Fruit fly (Drosophila melanogaster): ENCODE results near the gene CG18814.

CG18814 gene

DNA sequence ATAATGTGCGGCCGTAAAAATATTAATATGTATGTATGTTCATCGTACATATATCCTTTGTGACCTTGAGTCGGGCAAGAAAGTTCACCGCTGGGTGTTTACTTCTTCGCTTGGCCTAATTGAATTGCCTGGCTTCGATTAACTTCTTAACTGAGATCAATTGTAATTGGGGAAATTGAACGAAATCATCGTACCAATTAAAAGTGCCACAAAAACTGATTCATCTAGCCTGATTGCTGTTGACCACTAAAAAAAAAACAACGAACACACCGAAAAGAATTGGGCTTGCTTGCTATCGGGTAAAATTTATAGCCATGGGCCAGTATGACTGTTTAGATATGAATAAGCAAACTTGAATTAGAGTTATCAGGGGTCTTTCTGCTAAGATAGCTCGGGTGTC lies 32.6 kb downstream of the CG18814 start:
- TF ChIP-seq tj (GFP tag; optimal IDR thresholded peaks at IDR 0.05) (no peak), CG5204 (GFP tag; optimal IDR thresholded peaks at IDR 0.05) (no peak), CG14711 (tag; optimal IDR thresholded peaks at IDR 0.05) (no peak), bab1 (GFP tag; optimal IDR thresholded peaks at IDR 0.05) (no peak), Hr96 (GFP tag; optimal IDR thresholded peaks at IDR 0.05) (no peak), cnc (optimal IDR thresholded peaks at IDR 0.05) (no peak), ovo (GFP tag; optimal IDR thresholded peaks at IDR 0.05) (no peak)

DNA sequence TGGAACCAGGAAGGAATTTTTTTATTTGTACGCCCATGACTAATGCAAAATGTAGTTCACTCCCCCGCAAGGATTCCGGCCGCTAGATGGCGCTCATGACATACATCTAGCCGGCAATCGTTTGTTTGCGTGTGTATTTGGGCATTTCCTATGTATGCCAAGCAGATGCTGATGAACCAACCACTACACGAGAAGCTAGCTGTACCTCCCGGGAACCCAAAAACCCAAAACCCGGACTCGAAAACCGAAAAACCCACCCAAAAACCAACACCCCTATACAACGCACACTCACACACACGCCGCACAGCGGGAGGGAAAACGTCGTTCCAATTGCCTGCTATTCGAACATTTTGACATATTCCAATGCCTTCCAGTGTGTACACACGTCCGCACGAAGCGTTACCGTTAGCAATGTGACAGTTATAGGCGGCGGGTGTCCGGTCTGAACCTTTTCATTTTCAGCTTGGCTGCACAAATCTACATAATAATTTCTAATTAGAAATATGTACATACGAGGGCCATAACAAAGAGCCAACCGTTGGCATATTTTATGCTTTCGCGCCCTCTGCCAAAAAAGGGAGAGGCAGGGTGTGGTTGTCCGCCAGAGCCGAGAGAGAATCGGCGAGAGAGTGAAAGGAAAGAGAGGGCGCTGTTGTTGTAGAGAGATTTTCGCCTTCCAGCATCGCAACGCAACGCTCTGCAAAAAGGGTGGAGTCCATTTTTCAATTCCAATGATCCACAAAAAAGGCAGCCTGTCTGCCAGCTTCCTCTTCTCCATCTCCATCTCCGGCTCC lies 38.4 kb downstream of the CG18814 start:
- TF ChIP-seq CG12768 (GFP tag; optimal IDR thresholded peaks at IDR 0.05): no peak
- no peak for TF ChIP-seq CG11617 (GFP tag; optimal IDR thresholded peaks at IDR 0.05)
- TF ChIP-seq bab1 (GFP tag; optimal IDR thresholded peaks at IDR 0.05): no peak
- TF ChIP-seq CG14711 (tag; optimal IDR thresholded peaks at IDR 0.05): no peak
- TF ChIP-seq Hr96 (GFP tag; optimal IDR thresholded peaks at IDR 0.05): no peak
- no peak for TF ChIP-seq kay (GFP tag; ENCODE audit: borderline replicate concordance)
- no peak for TF ChIP-seq cic (GFP tag; optimal IDR thresholded peaks at IDR 0.05)
- TF ChIP-seq CG7045 (GFP tag; optimal IDR thresholded peaks at IDR 0.05): no peak
- TF ChIP-seq pad (GFP tag; optimal IDR thresholded peaks at IDR 0.05): no peak
- TF ChIP-seq CG5204 (GFP tag; optimal IDR thresholded peaks at IDR 0.05): no peak
- TF ChIP-seq CG7101 (tag; optimal IDR thresholded peaks at IDR 0.05): no peak
- no peak for TF ChIP-seq toe (GFP tag; optimal IDR thresholded peaks at IDR 0.05)
- TF ChIP-seq Mnt (GFP tag; optimal IDR thresholded peaks at IDR 0.05): no peak
- no peak for TF ChIP-seq tj (GFP tag; optimal IDR thresholded peaks at IDR 0.05)
- no peak for TF ChIP-seq Clk (GFP tag; optimal IDR thresholded peaks at IDR 0.05)

dm6 chr3L:16408609-16409439 lies 39.2 kb downstream of the CG18814 start:
- no peak for TF ChIP-seq cnc (optimal IDR thresholded peaks at IDR 0.05)
- TF ChIP-seq CG33017 (tag; optimal IDR thresholded peaks at IDR 0.05): peak; percentile 6
- TF ChIP-seq CG14711 (tag; optimal IDR thresholded peaks at IDR 0.05): peak; percentile 2
- TF ChIP-seq kay (GFP tag; ENCODE audit: borderline replicate concordance): peak; percentile 71
- no peak for TF ChIP-seq Mnt (GFP tag; optimal IDR thresholded peaks at IDR 0.05)
- TF ChIP-seq cic (GFP tag; optimal IDR thresholded peaks at IDR 0.05): no peak
- no peak for TF ChIP-seq Clk (GFP tag; optimal IDR thresholded peaks at IDR 0.05)
- peak; percentile 46 for TF ChIP-seq CG7045 (GFP tag; optimal IDR thresholded peaks at IDR 0.05)
- no peak for TF ChIP-seq toe (GFP tag; optimal IDR thresholded peaks at IDR 0.05)
- TF ChIP-seq bab1 (GFP tag; optimal IDR thresholded peaks at IDR 0.05): peak; percentile 35
- peak; percentile 2 for TF ChIP-seq ovo (GFP tag; optimal IDR thresholded peaks at IDR 0.05)
- TF ChIP-seq Hr96 (GFP tag; optimal IDR thresholded peaks at IDR 0.05): no peak
- no peak for TF ChIP-seq Crg-1 (GFP tag; optimal IDR thresholded peaks at IDR 0.05)
- TF ChIP-seq CG1620 (GFP tag; optimal IDR thresholded peaks at IDR 0.05): no peak
- TF ChIP-seq pad (GFP tag; optimal IDR thresholded peaks at IDR 0.05): peak; percentile 61
- no peak for TF ChIP-seq CG5204 (GFP tag; optimal IDR thresholded peaks at IDR 0.05)
- no peak for TF ChIP-seq CG7101 (tag; optimal IDR thresholded peaks at IDR 0.05)
- TF ChIP-seq tj (GFP tag; optimal IDR thresholded peaks at IDR 0.05): peak; percentile 30
- TF ChIP-seq CG11617 (GFP tag; optimal IDR thresholded peaks at IDR 0.05): peak; percentile 29
- no peak for TF ChIP-seq CG12768 (GFP tag; optimal IDR thresholded peaks at IDR 0.05)

dm6 chr3L:16409440-16410233 lies 40.0 kb downstream of the CG18814 start:
- peak; percentile 91 for TF ChIP-seq pad (GFP tag; optimal IDR thresholded peaks at IDR 0.05)
- no peak for TF ChIP-seq CG12768 (GFP tag; optimal IDR thresholded peaks at IDR 0.05)

dm6 chr3L:16410234-16411119 lies 40.9 kb downstream of the CG18814 start:
- TF ChIP-seq pad (GFP tag; optimal IDR thresholded peaks at IDR 0.05): peak; percentile 72
- no peak for TF ChIP-seq ovo (GFP tag; optimal IDR thresholded peaks at IDR 0.05)
- TF ChIP-seq CG12768 (GFP tag; optimal IDR thresholded peaks at IDR 0.05): no peak
